Fruit fly (Drosophila melanogaster): ENCODE measurements around the gene Cht2.

The Cht2 gene

DNA sequence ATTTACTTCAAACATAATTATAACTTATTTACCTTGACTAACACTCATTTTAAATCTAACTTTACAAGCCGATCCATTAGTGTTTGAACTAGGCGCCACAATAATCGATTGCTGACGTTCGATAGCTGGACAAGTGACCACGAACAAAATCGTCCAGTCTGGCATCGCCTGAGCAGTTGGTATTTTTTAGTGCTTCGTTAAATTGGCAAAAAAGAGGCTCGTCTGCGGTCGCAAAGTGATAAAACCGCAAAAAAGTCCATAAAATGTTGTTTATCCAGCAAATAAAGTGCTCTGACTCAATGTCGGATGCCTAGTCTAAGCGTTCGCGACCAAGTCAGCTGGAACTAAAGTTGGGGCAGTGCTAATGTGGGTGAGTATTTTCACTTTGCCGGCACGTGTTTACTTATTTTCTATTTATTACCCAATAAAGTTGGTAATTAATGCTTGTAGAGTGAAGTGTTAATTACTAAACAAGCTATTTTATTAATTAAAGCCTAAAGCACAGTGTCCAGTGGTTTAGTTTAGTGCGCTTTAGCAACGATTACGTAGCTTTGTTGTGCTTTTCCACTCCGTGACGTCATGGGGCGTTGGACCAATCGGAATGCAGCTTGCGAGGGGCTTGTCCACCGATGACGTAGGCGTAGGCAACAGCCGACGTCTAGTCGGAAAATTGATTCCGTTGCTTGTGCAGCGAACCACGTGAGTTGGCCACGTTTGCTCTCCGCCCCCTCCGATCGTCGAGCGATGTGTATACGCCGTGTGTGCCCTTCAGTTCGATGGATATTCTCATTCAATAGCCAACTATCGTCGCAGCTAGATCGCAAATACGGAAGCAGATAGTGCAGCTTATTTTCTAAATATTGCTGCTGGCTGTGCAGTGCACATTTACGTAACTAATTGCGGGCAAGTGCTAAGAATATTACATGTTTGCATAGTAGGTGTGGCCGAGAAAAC, 17.1 kb downstream of the Cht2 start, which contains the start of gene Gk2:
TSS of gene Gk2 (plus strand) at position 33 of the 954 bp plus-strand sequence.
- TF ChIP-seq psq (GFP tag; optimal IDR thresholded peaks at IDR 0.05) (no peak), jim (GFP tag; optimal IDR thresholded peaks at IDR 0.05) (no peak), foxo (GFP tag; optimal IDR thresholded peaks at IDR 0.05) (no peak), Hnf4 (GFP tag; optimal IDR thresholded peaks at IDR 0.05) (peak; percentile 2), usp (GFP tag; optimal IDR thresholded peaks at IDR 0.05) (no peak), Myc (optimal IDR thresholded peaks at IDR 0.05) (peak; percentile 19)

DNA sequence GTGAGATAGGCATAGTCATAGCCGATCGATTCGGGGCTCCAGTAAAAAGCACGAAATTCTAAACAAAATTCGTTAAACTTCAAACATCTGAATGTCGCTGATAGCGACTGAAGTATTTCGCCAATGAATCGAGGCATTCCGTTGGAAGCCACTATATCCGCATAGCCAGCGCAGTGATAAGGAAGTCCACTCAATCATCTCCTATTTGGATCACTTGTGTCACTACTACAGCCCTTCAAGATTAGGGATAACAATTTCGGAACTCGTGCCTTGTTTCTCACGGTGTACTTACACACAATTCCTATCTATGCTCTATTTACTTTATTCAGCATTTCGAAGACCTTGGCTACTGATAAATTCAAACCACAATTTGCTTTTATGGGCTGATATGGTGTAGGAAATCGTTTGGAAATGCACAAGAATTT, 17.8 kb downstream of the Cht2 start, which contains the start of gene PIG-Wb:
TSS of gene PIG-Wb (minus strand) at position 209 of the 425 bp plus-strand sequence.
- TF ChIP-seq Rel (GFP tag; optimal IDR thresholded peaks at IDR 0.05) (no peak), Rel (tag; optimal IDR thresholded peaks at IDR 0.05) (no peak), lola (GFP tag; optimal IDR thresholded peaks at IDR 0.05) (no peak), HLH106 (tag; optimal IDR thresholded peaks at IDR 0.05) (no peak), usp (GFP tag; optimal IDR thresholded peaks at IDR 0.05) (no peak), fru (GFP tag; optimal IDR thresholded peaks at IDR 0.05) (peak; percentile 39), brk (GFP tag; optimal IDR thresholded peaks at IDR 0.05) (no peak)

DNA sequence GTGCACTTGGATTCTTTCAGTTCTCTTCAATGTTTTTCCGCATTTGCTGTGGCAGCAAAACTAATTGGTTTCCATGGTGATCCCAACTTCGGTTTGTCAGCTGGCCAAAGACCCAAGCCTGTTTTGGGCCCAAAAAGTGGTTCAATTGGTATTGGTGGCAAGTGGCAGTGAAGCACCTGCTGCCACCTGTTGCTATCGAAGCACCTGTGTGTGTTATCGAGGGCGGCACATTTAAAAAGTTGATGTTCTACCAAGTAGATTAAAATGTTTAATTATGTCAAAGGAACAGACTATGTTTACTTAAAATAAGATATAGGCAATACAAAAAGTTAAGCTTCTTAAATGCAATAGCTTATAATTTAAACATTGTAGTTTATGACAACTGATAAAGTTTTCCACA, 20.1 kb downstream of the Cht2 start, which contains the start of gene Oseg4:
TSS of gene Oseg4 (minus strand) at position 165 of the 400 bp plus-strand sequence.
- no peak for TF ChIP-seq Myc (optimal IDR thresholded peaks at IDR 0.05)
- no peak for TF ChIP-seq psq (GFP tag; optimal IDR thresholded peaks at IDR 0.05)
- TF ChIP-seq N (GFP tag; optimal IDR thresholded peaks at IDR 0.05), result no peak
- no peak for TF ChIP-seq Mio (GFP tag; optimal IDR thresholded peaks at IDR 0.05)
- no peak for TF ChIP-seq dsf (GFP tag; optimal IDR thresholded peaks at IDR 0.05; ENCODE audit: borderline replicate concordance)
- TF ChIP-seq dmrt93B (GFP tag; optimal IDR thresholded peaks at IDR 0.05), result no peak
- no peak for TF ChIP-seq jim (GFP tag; optimal IDR thresholded peaks at IDR 0.05)
- TF ChIP-seq Rel (GFP tag; optimal IDR thresholded peaks at IDR 0.05), result no peak
- TF ChIP-seq Rel (tag; optimal IDR thresholded peaks at IDR 0.05), result no peak
- no peak for TF ChIP-seq pan (optimal IDR thresholded peaks at IDR 0.05)
- no peak for TF ChIP-seq ey (GFP tag; optimal IDR thresholded peaks at IDR 0.05)
- TF ChIP-seq dl (GFP tag; optimal IDR thresholded peaks at IDR 0.05; ENCODE audit: insufficient read depth in 1 of 2, partially characterized antibody in 2 of 2), result no peak
- TF ChIP-seq fru (GFP tag; optimal IDR thresholded peaks at IDR 0.05), result no peak

dm6 chr3L:1730873-1731272, 24.9 kb downstream of the Cht2 start, which contains the start of gene drpr:
Gene drpr (minus strand): TSS chr3L:1731107.
- TF ChIP-seq Vsx2 (GFP tag; optimal IDR thresholded peaks at IDR 0.05; ENCODE audit: partially characterized antibody), result no peak
- no peak for TF ChIP-seq Abd-B (GFP tag; optimal IDR thresholded peaks at IDR 0.05)
- no peak for TF ChIP-seq N (GFP tag; optimal IDR thresholded peaks at IDR 0.05)
- no peak for TF ChIP-seq pan (optimal IDR thresholded peaks at IDR 0.05)
- peak; percentile 62 for TF ChIP-seq fru (GFP tag; optimal IDR thresholded peaks at IDR 0.05)
- no peak for TF ChIP-seq jim (GFP tag; optimal IDR thresholded peaks at IDR 0.05)
- TF ChIP-seq rgr (GFP tag; optimal IDR thresholded peaks at IDR 0.05), result peak; percentile 36
- TF ChIP-seq dsf (GFP tag; optimal IDR thresholded peaks at IDR 0.05; ENCODE audit: borderline replicate concordance), result no peak
- TF ChIP-seq CG9705 (GFP tag; optimal IDR thresholded peaks at IDR 0.05), result peak; percentile 18
- no peak for TF ChIP-seq dmrt93B (GFP tag; optimal IDR thresholded peaks at IDR 0.05)
- TF ChIP-seq Dfd (GFP tag; optimal IDR thresholded peaks at IDR 0.05), result no peak
- TF ChIP-seq Myc (optimal IDR thresholded peaks at IDR 0.05), result no peak
- no peak for TF ChIP-seq ey (GFP tag; optimal IDR thresholded peaks at IDR 0.05)
- peak; percentile 43 for TF ChIP-seq Sp1 (GFP tag; optimal IDR thresholded peaks at IDR 0.05)
- peak; percentile 14 for TF ChIP-seq HLH106 (tag; optimal IDR thresholded peaks at IDR 0.05)
- TF ChIP-seq sv (GFP tag; optimal IDR thresholded peaks at IDR 0.05), result no peak
- peak; percentile 43 for TF ChIP-seq br (GFP tag; optimal IDR thresholded peaks at IDR 0.05)
- TF ChIP-seq OdsH (GFP tag; optimal IDR thresholded peaks at IDR 0.05), result no peak
- no peak for TF ChIP-seq GATAd (GFP tag; optimal IDR thresholded peaks at IDR 0.05)
- TF ChIP-seq Dif (GFP tag; optimal IDR thresholded peaks at IDR 0.05; ENCODE audit: partially characterized antibody), result peak; percentile 45
- no peak for TF ChIP-seq lola (GFP tag; optimal IDR thresholded peaks at IDR 0.05)
- no peak for TF ChIP-seq CrebA (GFP tag; optimal IDR thresholded peaks at IDR 0.05; ENCODE audit: borderline replicate concordance)
- TF ChIP-seq Hr83 (GFP tag; optimal IDR thresholded peaks at IDR 0.05; ENCODE audit: poor library complexity, severe bottlenecking), result peak; percentile 53
- TF ChIP-seq sage (GFP tag; optimal IDR thresholded peaks at IDR 0.05), result no peak
- peak; percentile 17 for TF ChIP-seq Jra (GFP tag; optimal IDR thresholded peaks at IDR 0.05)
- TF ChIP-seq woc (GFP tag; optimal IDR thresholded peaks at IDR 0.05), result peak; percentile 66
- TF ChIP-seq usp (GFP tag; optimal IDR thresholded peaks at IDR 0.05), result no peak
- TF ChIP-seq dl (GFP tag; optimal IDR thresholded peaks at IDR 0.05; ENCODE audit: insufficient read depth in 1 of 2, partially characterized antibody in 2 of 2), result no peak
- no peak for TF ChIP-seq Rel (GFP tag; optimal IDR thresholded peaks at IDR 0.05)
- peak; percentile 57 for TF ChIP-seq Rel (tag; optimal IDR thresholded peaks at IDR 0.05)
- no peak for TF ChIP-seq CG32264 (GFP tag; optimal IDR thresholded peaks at IDR 0.05)
- TF ChIP-seq tai (GFP tag; optimal IDR thresholded peaks at IDR 0.05), result no peak
- no peak for TF ChIP-seq foxo (GFP tag; optimal IDR thresholded peaks at IDR 0.05)
- no peak for TF ChIP-seq brk (GFP tag; optimal IDR thresholded peaks at IDR 0.05)
- no peak for TF ChIP-seq Hr78 (GFP tag; optimal IDR thresholded peaks at IDR 0.05)
- no peak for TF ChIP-seq psq (GFP tag; optimal IDR thresholded peaks at IDR 0.05)
- TF ChIP-seq Mio (GFP tag; optimal IDR thresholded peaks at IDR 0.05), result no peak
- TF ChIP-seq Hnf4 (GFP tag; optimal IDR thresholded peaks at IDR 0.05), result no peak
